Fruit fly (Drosophila melanogaster) S2 (cell line): ENCODE results near the gene CG32040.

Experiments
- CG8478 ChIP-seq: fragments of >200 bp; optimal IDR thresholded peaks from 2 replicates; lab custom pipeline; 2018
- CTCF ChIP-seq, 2 experiments: fragments of >200 bp; optimal IDR thresholded peaks; 2 replicates each; lab custom pipeline; 2018

DNA sequence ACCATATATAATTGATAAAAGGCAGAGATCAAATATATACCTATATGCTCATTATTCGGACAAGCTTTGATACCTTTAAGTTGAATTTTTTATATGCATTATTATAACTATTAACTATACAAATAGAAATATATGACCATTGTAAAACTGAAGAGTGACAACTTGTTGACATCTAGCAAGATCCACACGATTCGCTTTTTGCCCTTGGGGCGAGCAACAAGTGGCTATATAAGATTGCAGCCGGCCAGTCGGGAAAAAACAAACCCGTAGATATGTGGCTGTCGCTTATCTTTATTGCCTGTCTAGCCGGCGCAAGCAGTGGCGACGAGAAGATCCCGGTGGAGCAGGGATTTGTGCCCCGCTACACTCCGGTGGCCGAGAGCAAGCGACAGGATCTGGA lies 8.1 kb downstream of the CG32040 start, which contains the start of gene CG34456:
- TF ChIP-seq CG8478 (lab: Kevin White, UChicago) (no peak), CTCF (optimal IDR thresholded peaks at IDR 0.05; lab: Kevin White, UChicago) (no peak)
